Worm (Caenorhabditis elegans) whole organism, L3 larva: ENCODE results near the gene F45D3.2.

Source experiments
- ZK546.5 ChIP-seq: sonication (generic microtip); optimal IDR thresholded peaks from 2 replicates; lab custom pipeline; 2017; ENCODE audit warnings: missing biosample characterization, missing genetic modification characterization
- aly-2 ChIP-seq: fragments of 150-350 bp; optimal IDR thresholded peaks from 2 replicates; lab custom pipeline; 2014; ENCODE audit warnings: missing biosample characterization, missing genetic modification characterization
- ama-1 ChIP-seq: fragments of 150-350 bp; optimal IDR thresholded peaks from 2 replicates; lab custom pipeline; 2018
- ceh-16 ChIP-seq: sonication (generic microtip); optimal IDR thresholded peaks from 2 replicates; lab custom pipeline; 2017; ENCODE audit warnings: missing biosample characterization, missing genetic modification characterization
- ceh-28 ChIP-seq: fragments of 150-350 bp; optimal IDR thresholded peaks from 2 replicates; lab custom pipeline; 2014; ENCODE audit warnings: missing biosample characterization, missing genetic modification reagents, missing genetic modification characterization
- ceh-9 ChIP-seq: sonication (generic microtip); optimal IDR thresholded peaks from 2 replicates; lab custom pipeline; 2018; ENCODE audit warnings: missing biosample characterization, missing genetic modification characterization
- daf-12 ChIP-seq: fragments of 150-350 bp; optimal IDR thresholded peaks from 2 replicates; lab custom pipeline; 2014; ENCODE audit warnings: missing biosample characterization, missing genetic modification reagents, missing genetic modification characterization
- egl-27 ChIP-seq: sonication (generic microtip); optimal IDR thresholded peaks from 4 replicates; lab custom pipeline; 2017; ENCODE audit warnings: missing biosample characterization, missing genetic modification reagents, missing genetic modification characterization
- egl-5 ChIP-seq: fragments of 150-350 bp; optimal IDR thresholded peaks from 2 replicates; lab custom pipeline; 2017; ENCODE audit warnings: missing biosample characterization, missing genetic modification reagents, missing genetic modification characterization, inconsistent platforms
- elt-1 ChIP-seq: fragments of 150-350 bp; optimal IDR thresholded peaks from 2 replicates; lab custom pipeline; 2014; ENCODE audit warnings: missing biosample characterization, missing genetic modification characterization
- elt-2 ChIP-seq: sonication (generic microtip); optimal IDR thresholded peaks from 2 replicates; lab custom pipeline; 2016; ENCODE audit warnings: missing genetic modification reagents, mild to moderate bottlenecking, missing genetic modification characterization, missing compliant biosample characterization
- elt-3 ChIP-seq, 3 experiments: fragments of 150-350 bp in 1 of 3; sonication (generic microtip) in 2 of 3; optimal IDR thresholded peaks; 2 replicates in 2 of 3; 4 replicates in 1 of 3; lab custom pipeline; 2014 to 2017; ENCODE audit warnings: missing biosample characterization in 3 of 3, missing genetic modification characterization in 3 of 3
- fkh-10 ChIP-seq: sonication (generic microtip); optimal IDR thresholded peaks from 2 replicates; lab custom pipeline; 2017; ENCODE audit warnings: missing biosample characterization, missing genetic modification reagents, missing genetic modification characterization
- fkh-2 ChIP-seq: fragments of 150-350 bp; optimal IDR thresholded peaks from 2 replicates; lab custom pipeline; 2014; ENCODE audit warnings: missing biosample characterization, missing genetic modification reagents, missing genetic modification characterization
- fos-1 ChIP-seq: fragments of 150-350 bp; optimal IDR thresholded peaks from 2 replicates; lab custom pipeline; 2014; ENCODE audit warnings: missing biosample characterization, missing genetic modification characterization
- hmg-11 ChIP-seq: sonication (generic microtip); optimal IDR thresholded peaks from 2 replicates; lab custom pipeline; 2016; ENCODE audit warnings: missing genetic modification characterization, missing compliant biosample characterization
- jun-1 ChIP-seq: fragments of 150-350 bp; optimal IDR thresholded peaks from 2 replicates; lab custom pipeline; 2014; ENCODE audit warnings: missing biosample characterization, missing genetic modification reagents, missing genetic modification characterization
- lin-15B ChIP-seq: fragments of 150-350 bp; optimal IDR thresholded peaks from 2 replicates; lab custom pipeline; 2014; ENCODE audit warnings: missing biosample characterization, missing genetic modification characterization
- lin-39 ChIP-seq: fragments of 150-350 bp; optimal IDR thresholded peaks from 2 replicates; lab custom pipeline; 2018; ENCODE audit warnings: missing biosample characterization, missing genetic modification reagents, missing genetic modification characterization
- lsy-12 ChIP-seq: sonication (generic microtip); optimal IDR thresholded peaks from 2 replicates; lab custom pipeline; 2016; ENCODE audit warnings: mild to moderate bottlenecking, missing genetic modification characterization, missing compliant biosample characterization
- mdl-1 ChIP-seq: fragments of 150-350 bp; optimal IDR thresholded peaks from 2 replicates; lab custom pipeline; 2014; ENCODE audit warnings: missing biosample characterization, missing genetic modification characterization
- mml-1 ChIP-seq: fragments of 150-350 bp; sonication (generic microtip); optimal IDR thresholded peaks from 3 replicates; lab custom pipeline; 2014; ENCODE audit warnings: missing biosample characterization, missing genetic modification characterization
- nfya-1 ChIP-seq: sonication (generic microtip); optimal IDR thresholded peaks from 2 replicates; lab custom pipeline; 2017; ENCODE audit warnings: missing genetic modification characterization, mild to moderate bottlenecking, missing compliant biosample characterization, antibody characterized with exemption, moderate library complexity; ENCODE audit not compliant: insufficient read depth
- nhr-12 ChIP-seq: fragments of 150-350 bp; optimal IDR thresholded peaks from 2 replicates; lab custom pipeline; 2014; ENCODE audit warnings: missing biosample characterization, missing genetic modification characterization
- nhr-23 ChIP-seq: fragments of 150-350 bp; optimal IDR thresholded peaks from 2 replicates; lab custom pipeline; 2014; ENCODE audit warnings: missing biosample characterization, missing genetic modification reagents, missing genetic modification characterization
- nhr-25 ChIP-seq: sonication (generic microtip); optimal IDR thresholded peaks from 2 replicates; lab custom pipeline; 2017; ENCODE audit warnings: missing biosample characterization, missing genetic modification characterization
- nhr-28 ChIP-seq: fragments of 150-350 bp; optimal IDR thresholded peaks from 2 replicates; lab custom pipeline; 2014; ENCODE audit warnings: missing biosample characterization, missing genetic modification characterization
- nhr-43 ChIP-seq: sonication (generic microtip); optimal IDR thresholded peaks from 2 replicates; lab custom pipeline; 2016; ENCODE audit warnings: mild to moderate bottlenecking, missing genetic modification characterization, missing compliant biosample characterization; ENCODE audit not compliant: poor library complexity, severe bottlenecking
- nhr-76 ChIP-seq: fragments of 150-350 bp; sonication (generic microtip); optimal IDR thresholded peaks from 5 replicates; lab custom pipeline; 2014; ENCODE audit warnings: missing biosample characterization, missing genetic modification characterization
- pqm-1 ChIP-seq: fragments of 150-350 bp; optimal IDR thresholded peaks from 2 replicates; lab custom pipeline; 2017; ENCODE audit warnings: missing biosample characterization, missing genetic modification characterization, inconsistent platforms
- sea-2 ChIP-seq: fragments of 150-350 bp; sonication (generic microtip); optimal IDR thresholded peaks from 4 replicates; lab custom pipeline; 2014; ENCODE audit warnings: missing biosample characterization, missing genetic modification reagents, missing genetic modification characterization
- skn-1 ChIP-seq: fragments of 150-350 bp; optimal IDR thresholded peaks from 2 replicates; lab custom pipeline; 2014; ENCODE audit warnings: missing biosample characterization, missing genetic modification characterization
- snpc-4 ChIP-seq: fragments of 150-350 bp; optimal IDR thresholded peaks from 2 replicates; lab custom pipeline; 2014; ENCODE audit warnings: missing biosample characterization, missing genetic modification characterization
- tbx-2 ChIP-seq: sonication (generic microtip); optimal IDR thresholded peaks from 2 replicates; lab custom pipeline; 2016; ENCODE audit warnings: mild to moderate bottlenecking, missing genetic modification characterization, missing compliant biosample characterization
- unc-39 ChIP-seq: sonication (generic microtip); optimal IDR thresholded peaks from 4 replicates; lab custom pipeline; 2017; ENCODE audit warnings: missing biosample characterization, missing genetic modification characterization
- unc-62 ChIP-seq: fragments of 150-350 bp; sonication (generic microtip); optimal IDR thresholded peaks from 4 replicates; lab custom pipeline; 2014; ENCODE audit warnings: missing biosample characterization, missing genetic modification reagents, missing genetic modification characterization
- zag-1 ChIP-seq: fragments of 150-350 bp; optimal IDR thresholded peaks from 2 replicates; lab custom pipeline; 2014; ENCODE audit warnings: missing biosample characterization, missing genetic modification characterization

The F45D3.2 gene

ce11 chrV:12549604-12550003 is 8.8 kb downstream of the F45D3.2 start:
- TF ChIP-seq nhr-25 (peak; percentile 36), ama-1 (lab: Kevin White, UChicago) (peak; percentile 95), daf-12 (tag; lab: Kevin White, UChicago) (no peak), nhr-43 (tag; lab: Kevin White, UChicago) (peak; percentile 50)

ce11 chrV:12550036-12550626 is 9.3 kb downstream of the F45D3.2 start, which contains the start of gene F45D3.3:
F45D3.3 (minus strand) TSS chrV:12550385.
- peak; percentile 55 for TF ChIP-seq nhr-43 (tag; lab: Kevin White, UChicago)
- TF ChIP-seq nhr-28 (tag; lab: Kevin White, UChicago) = no peak
- peak; percentile 91 for TF ChIP-seq ama-1 (lab: Kevin White, UChicago)
- no peak for TF ChIP-seq jun-1
- peak; percentile 35 for TF ChIP-seq nhr-25
- peak; percentile 31 for TF ChIP-seq nfya-1 (tag; lab: Kevin White, UChicago)
- TF ChIP-seq nhr-23 (tag; lab: Kevin White, UChicago) = peak; percentile 80
- no peak for TF ChIP-seq lin-39 (tag; lab: Kevin White, UChicago)

- TF ChIP-seq ama-1 (lab: Kevin White, UChicago) (no peak), nhr-23 (tag; lab: Kevin White, UChicago) (peak; percentile 59), nhr-43 (tag; lab: Kevin White, UChicago) (peak; percentile 29), lin-15B (tag; lab: Kevin White, UChicago) (no peak)
Measured at ce11 chrV:12550755-12551154, 9.9 kb downstream of the F45D3.2 start.

- no peak for TF ChIP-seq skn-1 (tag; lab: Kevin White, UChicago)
- TF ChIP-seq ceh-28 (tag; lab: Kevin White, UChicago) = no peak
- TF ChIP-seq aly-2 (tag; lab: Kevin White, UChicago) = no peak
- peak; percentile 66 for TF ChIP-seq nhr-43 (tag; lab: Kevin White, UChicago)
- peak; percentile 58 for TF ChIP-seq nhr-76 (tag; lab: Kevin White, UChicago)
- TF ChIP-seq unc-62 (GFP tag; lab: Kevin White, UChicago) = peak; percentile 10
- no peak for TF ChIP-seq unc-39 (tag; lab: Kevin White, UChicago)
- TF ChIP-seq lsy-12 (tag; lab: Kevin White, UChicago) = no peak
- peak; percentile 80 for TF ChIP-seq ama-1 (lab: Kevin White, UChicago)
- no peak for TF ChIP-seq jun-1
- TF ChIP-seq ZK546.5 = no peak
- TF ChIP-seq elt-2 (tag; lab: Kevin White, UChicago) = no peak
- no peak for TF ChIP-seq fkh-10 (GFP tag; lab: Kevin White, UChicago)
- peak; percentile 80 for TF ChIP-seq nhr-28 (tag; lab: Kevin White, UChicago)
- no peak for TF ChIP-seq zag-1 (tag; lab: Kevin White, UChicago)
- peak; percentile 8 for TF ChIP-seq nfya-1 (tag; lab: Kevin White, UChicago)
- TF ChIP-seq tbx-2 (tag; lab: Kevin White, UChicago) = peak; percentile 3
- peak in 1 of 3 experiments; percentile 62 for TF ChIP-seq elt-3 (tag; optimal IDR thresholded peaks at IDR 0.05; lab: Kevin White, UChicago)
- peak; percentile 43 for TF ChIP-seq nhr-25
- TF ChIP-seq mml-1 (tag; lab: Kevin White, UChicago) = no peak
Measured at ce11 chrV:12551638-12552478, 11.0 kb downstream of the F45D3.2 start.

ce11 chrV:12552671-12553212 is 11.9 kb downstream of the F45D3.2 start, which contains the start of gene F45D3.4:
F45D3.4 (minus strand) TSS chrV:12553191.
- peak; percentile 90 for TF ChIP-seq ama-1 (lab: Kevin White, UChicago)
- no peak for TF ChIP-seq aly-2 (tag; lab: Kevin White, UChicago)
- no peak for TF ChIP-seq fkh-2 (tag; lab: Kevin White, UChicago)
- TF ChIP-seq nhr-23 (tag; lab: Kevin White, UChicago) = no peak
- TF ChIP-seq nhr-12 = no peak
- TF ChIP-seq ceh-9 (tag; lab: Kevin White, UChicago) = no peak
- no peak for TF ChIP-seq jun-1
- TF ChIP-seq elt-1 (tag; lab: Kevin White, UChicago) = no peak
- TF ChIP-seq ZK546.5 = no peak
- TF ChIP-seq fos-1 (tag; lab: Kevin White, UChicago) = no peak
- TF ChIP-seq unc-62 (GFP tag; lab: Kevin White, UChicago) = no peak
- no peak for TF ChIP-seq nhr-76 (tag; lab: Kevin White, UChicago)
- TF ChIP-seq elt-3 (tag; optimal IDR thresholded peaks at IDR 0.05; lab: Kevin White, UChicago) = no peak
- no peak for TF ChIP-seq egl-27 (tag; lab: Kevin White, UChicago)
- TF ChIP-seq lin-39 (tag; lab: Kevin White, UChicago) = peak; percentile 41
- no peak for TF ChIP-seq zag-1 (tag; lab: Kevin White, UChicago)
- no peak for TF ChIP-seq nhr-28 (tag; lab: Kevin White, UChicago)
- TF ChIP-seq mdl-1 (tag; lab: Kevin White, UChicago) = no peak
- no peak for TF ChIP-seq pqm-1 (tag; lab: Kevin White, UChicago)
- no peak for TF ChIP-seq snpc-4 (tag; lab: Kevin White, UChicago)
- no peak for TF ChIP-seq ceh-16
- TF ChIP-seq hmg-11 (tag; lab: Kevin White, UChicago) = no peak
- no peak for TF ChIP-seq egl-5
- no peak for TF ChIP-seq sea-2 (GFP tag; lab: Kevin White, UChicago)
- peak; percentile 2 for TF ChIP-seq nhr-25
